Worm (Caenorhabditis elegans): Measurements from ENCODE around the gene clec-126.

The clec-126 gene

DNA sequence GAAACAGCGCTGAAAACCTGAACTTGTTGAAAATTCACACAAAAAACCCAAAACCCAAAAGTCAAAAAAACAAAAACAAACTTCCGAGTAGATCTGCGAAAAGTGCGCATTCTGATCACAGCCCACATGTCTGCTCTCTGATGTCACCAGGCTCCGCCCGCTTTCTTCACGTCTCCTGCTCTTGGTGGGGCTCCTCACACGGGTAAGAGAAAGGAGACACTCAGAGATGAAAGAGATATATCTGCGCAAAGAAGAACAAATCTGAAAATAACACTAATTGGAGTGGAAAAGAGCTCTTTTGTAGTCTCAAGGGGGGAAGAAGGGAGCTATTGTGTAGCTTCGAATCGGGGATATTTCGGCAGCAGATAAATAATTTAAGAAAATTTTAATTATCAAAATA, 9.0 kb downstream of the clec-126 start, which contains the start of gene ncs-6:
Gene ncs-6, minus strand, starts transcription at position 261 of the 400 bp plus-strand sequence.
- no peak for TF ChIP-seq lin-39 (tag; optimal IDR thresholded peaks at IDR 0.05)
- TF ChIP-seq C34F6.9 (tag; optimal IDR thresholded peaks at IDR 0.05): peak; percentile 7
- TF ChIP-seq nhr-11 (tag; optimal IDR thresholded peaks at IDR 0.05): no peak
- TF ChIP-seq Y55F3AM.14 (GFP tag; optimal IDR thresholded peaks at IDR 0.05): no peak
- TF ChIP-seq mdl-1 (tag; optimal IDR thresholded peaks at IDR 0.05): no peak
- TF ChIP-seq sem-4 (tag; optimal IDR thresholded peaks at IDR 0.05): no peak
- no peak for TF ChIP-seq ceh-82 (tag; optimal IDR thresholded peaks at IDR 0.05)
- no peak for TF ChIP-seq skn-1 (tag; optimal IDR thresholded peaks at IDR 0.05)

DNA sequence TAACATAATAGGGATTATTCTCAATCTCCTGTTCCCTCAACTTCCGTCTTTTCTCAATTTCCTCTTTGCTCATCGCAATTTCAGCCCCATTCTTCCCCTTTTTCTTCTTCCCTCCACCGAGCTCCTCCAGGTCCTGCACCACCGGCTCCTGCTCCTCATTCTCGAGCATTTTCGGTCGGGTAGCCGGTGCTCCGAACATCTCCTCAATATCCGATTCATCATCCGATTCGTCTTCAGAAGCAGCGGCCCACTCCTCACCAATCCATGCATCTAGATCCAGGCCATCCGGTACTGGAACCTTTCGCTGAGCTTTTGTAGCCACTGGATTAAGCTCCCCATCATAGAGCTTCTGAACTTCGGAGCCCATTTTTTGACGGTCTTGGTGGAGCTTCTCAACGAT, 20.9 kb downstream of the clec-126 start:
- no peak for TF ChIP-seq nhr-10 (tag; optimal IDR thresholded peaks at IDR 0.05)
- TF ChIP-seq ceh-16 (tag; optimal IDR thresholded peaks at IDR 0.05): no peak
- TF ChIP-seq F13H6.1 (tag; optimal IDR thresholded peaks at IDR 0.05): no peak
- TF ChIP-seq ama-1 (optimal IDR thresholded peaks at IDR 0.05): no peak
- no peak for TF ChIP-seq alr-1 (tag; optimal IDR thresholded peaks at IDR 0.05)
- TF ChIP-seq blmp-1 (tag; optimal IDR thresholded peaks at IDR 0.05; ENCODE audit: insufficient read depth): no peak

DNA sequence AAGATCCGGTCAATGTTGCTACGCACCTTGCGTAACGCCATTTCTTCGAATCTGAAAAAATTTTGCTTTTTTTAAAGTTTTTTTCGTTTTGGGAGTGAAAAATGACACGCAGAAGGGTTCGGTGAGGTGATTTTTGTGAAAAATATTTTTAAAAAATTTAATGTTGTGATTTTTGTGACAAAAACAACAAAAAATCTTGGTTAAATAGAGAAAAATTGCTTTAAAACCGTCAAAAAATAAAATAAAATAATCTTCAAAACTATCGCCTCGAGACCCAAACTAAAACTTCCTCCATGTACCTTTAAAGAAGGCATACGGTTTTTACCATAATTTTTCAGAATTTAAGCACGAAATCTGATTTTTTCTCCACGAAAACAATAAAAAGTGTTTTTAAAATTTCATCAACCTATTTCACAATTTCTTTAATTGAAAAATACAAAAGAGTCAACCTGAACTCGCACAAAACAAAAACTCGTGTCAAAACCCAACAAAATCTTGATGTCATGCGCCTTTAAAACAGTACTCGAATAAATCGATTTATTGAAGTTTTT, 27.2 kb downstream of the clec-126 start, which contains the start of gene apd-3:
Gene apd-3, minus strand, starts transcription at position 51 of the 551 bp plus-strand sequence.
- no peak for TF ChIP-seq unc-55 (GFP tag; optimal IDR thresholded peaks at IDR 0.05)

DNA sequence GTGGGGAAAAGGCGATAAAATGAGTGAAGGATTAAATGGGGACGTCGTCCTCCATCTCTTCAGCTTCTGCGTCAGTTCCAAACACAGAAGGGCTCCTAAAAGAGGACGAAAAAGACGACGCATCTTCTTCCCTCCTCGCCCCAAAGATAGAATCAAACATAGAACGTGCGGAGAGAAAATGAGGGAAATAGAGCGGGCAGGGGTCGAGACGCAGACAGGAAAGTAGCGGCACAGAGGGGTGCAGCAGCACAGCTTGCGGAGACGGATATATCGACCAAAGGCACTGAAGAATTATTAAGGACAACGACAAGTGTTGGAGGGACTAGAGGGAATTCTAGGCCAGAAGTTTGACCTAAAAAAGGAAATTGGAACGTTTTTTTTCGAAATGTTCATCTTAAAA, 28.0 kb downstream of the clec-126 start:
- TF ChIP-seq mbf-1 (tag; optimal IDR thresholded peaks at IDR 0.05) (no peak), nhr-129 (tag; optimal IDR thresholded peaks at IDR 0.05) (peak; percentile 40), mdl-1 (tag; optimal IDR thresholded peaks at IDR 0.05) (peak in 1 of 2 experiments; percentile 38), nhr-11 (tag; optimal IDR thresholded peaks at IDR 0.05) (no peak), sem-4 (tag; optimal IDR thresholded peaks at IDR 0.05) (no peak), nhr-10 (tag; optimal IDR thresholded peaks at IDR 0.05) (no peak), nhr-23 (tag; optimal IDR thresholded peaks at IDR 0.05) (no peak), nhr-237 (tag; optimal IDR thresholded peaks at IDR 0.05) (no peak), ztf-4 (tag; optimal IDR thresholded peaks at IDR 0.05) (no peak), nhr-77 (tag; optimal IDR thresholded peaks at IDR 0.05) (no peak), nhr-6 (tag; optimal IDR thresholded peaks at IDR 0.05) (no peak), nhr-25 (tag; optimal IDR thresholded peaks at IDR 0.05) (no peak), lin-13 (GFP tag; optimal IDR thresholded peaks at IDR 0.05) (peak; percentile 40), elt-1 (tag; optimal IDR thresholded peaks at IDR 0.05) (no peak), unc-62 (GFP tag; optimal IDR thresholded peaks at IDR 0.05) (no peak), elt-3 (tag; optimal IDR thresholded peaks at IDR 0.05) (no peak), snpc-4 (tag; optimal IDR thresholded peaks at IDR 0.05) (peak; percentile 16), lin-39 (tag; optimal IDR thresholded peaks at IDR 0.05) (no peak), egl-27 (tag; optimal IDR thresholded peaks at IDR 0.05) (no peak), ZK546.5 (tag; optimal IDR thresholded peaks at IDR 0.05) (no peak), ama-1 (optimal IDR thresholded peaks at IDR 0.05) (no peak), unc-39 (tag; optimal IDR thresholded peaks at IDR 0.05) (no peak), peb-1 (tag; optimal IDR thresholded peaks at IDR 0.05) (no peak), sma-9 (GFP tag; optimal IDR thresholded peaks at IDR 0.05) (no peak), sma-9 (tag; optimal IDR thresholded peaks at IDR 0.05) (no peak), nhr-21 (tag; optimal IDR thresholded peaks at IDR 0.05) (no peak), sma-3 (GFP tag; optimal IDR thresholded peaks at IDR 0.05) (no peak), aly-2 (tag; optimal IDR thresholded peaks at IDR 0.05) (no peak), dmd-4 (tag; optimal IDR thresholded peaks at IDR 0.05) (no peak), R02D3.7 (tag; optimal IDR thresholded peaks at IDR 0.05) (no peak), fos-1 (tag; optimal IDR thresholded peaks at IDR 0.05) (no peak), ztf-11 (tag; optimal IDR thresholded peaks at IDR 0.05) (no peak), ztf-1 (GFP tag; conservative IDR thresholded peaks at IDR 0.05) (no peak), Y55F3AM.14 (GFP tag; optimal IDR thresholded peaks at IDR 0.05) (no peak), ceh-16 (tag; optimal IDR thresholded peaks at IDR 0.05) (no peak), ceh-82 (tag; optimal IDR thresholded peaks at IDR 0.05) (no peak), gmeb-1 (tag; optimal IDR thresholded peaks at IDR 0.05) (no peak), alr-1 (tag; optimal IDR thresholded peaks at IDR 0.05) (no peak), F13H6.1 (tag; optimal IDR thresholded peaks at IDR 0.05) (no peak), nhr-12 (tag; optimal IDR thresholded peaks at IDR 0.05) (no peak), zag-1 (tag; optimal IDR thresholded peaks at IDR 0.05) (peak; percentile 42), blmp-1 (tag; optimal IDR thresholded peaks at IDR 0.05; ENCODE audit: insufficient read depth) (no peak), mab-5 (tag; optimal IDR thresholded peaks at IDR 0.05) (peak; percentile 46), lin-11 (tag; optimal IDR thresholded peaks at IDR 0.05) (no peak), C34F6.9 (tag; optimal IDR thresholded peaks at IDR 0.05) (peak; percentile 66)
